Worm (Caenorhabditis elegans) whole organism, L2 larva: ENCODE results near the gene lido-8.
A peak's percentile ranks its signal among the peaks of the same experiment; 100 is the strongest.

Experiments used
- C34F6.9 ChIP-seq: fragments of 150-350 bp; optimal IDR thresholded peaks from 2 replicates; lab custom pipeline; 2014; ENCODE audit warnings: missing biosample characterization, missing genetic modification characterization
- F13H6.1 ChIP-seq: sonication (generic microtip); optimal IDR thresholded peaks from 2 replicates; lab custom pipeline; 2016; ENCODE audit warnings: missing genetic modification characterization, missing compliant biosample characterization
- Y55F3AM.14 ChIP-seq: fragments of 200-800 bp; sonication (Bioruptor generic); optimal IDR thresholded peaks from 2 replicates; lab custom pipeline; 2018; ENCODE audit warnings: mild to moderate bottlenecking, missing genetic modification characterization, missing compliant biosample characterization
- aly-2 ChIP-seq: fragments of 150-350 bp; optimal IDR thresholded peaks from 2 replicates; lab custom pipeline; 2014; ENCODE audit warnings: missing biosample characterization, missing genetic modification characterization
- ama-1 ChIP-seq: fragments of 150-350 bp; optimal IDR thresholded peaks from 2 replicates; lab custom pipeline; 2018; ENCODE audit warnings: inconsistent platforms
- blmp-1 ChIP-seq: sonication (generic microtip); optimal IDR thresholded peaks from 2 replicates; lab custom pipeline; 2017; ENCODE audit warnings: missing genetic modification characterization, mild to moderate bottlenecking, missing compliant biosample characterization, antibody characterized with exemption, moderate library complexity; ENCODE audit not compliant: insufficient read depth
- ceh-16 ChIP-seq: fragments of 150-350 bp; optimal IDR thresholded peaks from 2 replicates; lab custom pipeline; 2014; ENCODE audit warnings: missing biosample characterization, missing genetic modification characterization
- crh-2 ChIP-seq: sonication (generic microtip); optimal IDR thresholded peaks from 2 replicates; lab custom pipeline; 2017; ENCODE audit warnings: missing biosample characterization, missing genetic modification characterization
- dmd-4 ChIP-seq: sonication (generic microtip); optimal IDR thresholded peaks from 2 replicates; lab custom pipeline; 2017; ENCODE audit warnings: missing biosample characterization, missing genetic modification characterization
- egl-27 ChIP-seq: sonication (generic microtip); optimal IDR thresholded peaks from 3 replicates; lab custom pipeline; 2017; ENCODE audit warnings: missing biosample characterization, missing genetic modification reagents, missing genetic modification characterization
- elt-1 ChIP-seq: fragments of 150-350 bp; optimal IDR thresholded peaks from 2 replicates; lab custom pipeline; 2014; ENCODE audit warnings: missing biosample characterization, missing genetic modification characterization
- elt-3 ChIP-seq: sonication (generic microtip); optimal IDR thresholded peaks from 2 replicates; lab custom pipeline; 2017; ENCODE audit warnings: missing biosample characterization, missing genetic modification characterization
- fos-1 ChIP-seq: fragments of 150-350 bp; optimal IDR thresholded peaks from 2 replicates; lab custom pipeline; 2014; ENCODE audit warnings: missing biosample characterization, missing genetic modification characterization
- gmeb-1 ChIP-seq: fragments of 150-350 bp; optimal IDR thresholded peaks from 2 replicates; lab custom pipeline; 2014; ENCODE audit warnings: missing biosample characterization, missing genetic modification characterization
- lin-11 ChIP-seq: fragments of 150-350 bp; sonication (generic microtip); optimal IDR thresholded peaks from 2 replicates; lab custom pipeline; 2014; ENCODE audit warnings: missing biosample characterization, missing genetic modification characterization, inconsistent platforms, mixed read lengths
- lin-13 ChIP-seq: fragments of 150-350 bp; optimal IDR thresholded peaks from 2 replicates; lab custom pipeline; 2014; ENCODE audit warnings: missing biosample characterization, missing genetic modification reagents, missing genetic modification characterization
- lsy-2 ChIP-seq, 2 experiments: fragments of 150-350 bp in 1 of 2; sonication (generic microtip) in 1 of 2; optimal IDR thresholded peaks; 2 replicates each; lab custom pipeline; 2014 to 2017; ENCODE audit warnings: missing biosample characterization in 2 of 2, missing genetic modification characterization in 2 of 2
- mab-5 ChIP-seq: fragments of 150-350 bp; optimal IDR thresholded peaks from 2 replicates; lab custom pipeline; 2014; ENCODE audit warnings: missing biosample characterization, missing genetic modification characterization
- mdl-1 ChIP-seq, 2 experiments: fragments of 150-350 bp in 1 of 2; sonication (generic microtip) in 1 of 2; optimal IDR thresholded peaks; 2 replicates each; lab custom pipeline; 2017; ENCODE audit warnings: missing biosample characterization in 2 of 2, missing genetic modification characterization in 2 of 2
- nhr-10 ChIP-seq: sonication (generic microtip); optimal IDR thresholded peaks from 2 replicates; lab custom pipeline; 2017; ENCODE audit warnings: missing biosample characterization, missing genetic modification characterization
- nhr-12 ChIP-seq: fragments of 150-350 bp; optimal IDR thresholded peaks from 2 replicates; lab custom pipeline; 2014; ENCODE audit warnings: missing biosample characterization, missing genetic modification characterization
- nhr-129 ChIP-seq: fragments of 150-350 bp; optimal IDR thresholded peaks from 2 replicates; lab custom pipeline; 2014; ENCODE audit warnings: missing biosample characterization, missing genetic modification characterization
- nhr-23 ChIP-seq: fragments of 150-350 bp; optimal IDR thresholded peaks from 2 replicates; lab custom pipeline; 2014; ENCODE audit warnings: missing biosample characterization, missing genetic modification reagents, missing genetic modification characterization
- nhr-237 ChIP-seq: fragments of 150-350 bp; optimal IDR thresholded peaks from 2 replicates; lab custom pipeline; 2014; ENCODE audit warnings: missing biosample characterization, missing genetic modification characterization
- nhr-25 ChIP-seq: fragments of 150-350 bp; sonication (generic microtip); optimal IDR thresholded peaks from 3 replicates; lab custom pipeline; 2014; ENCODE audit warnings: missing biosample characterization, missing genetic modification characterization
- nhr-6 ChIP-seq: fragments of 150-350 bp; optimal IDR thresholded peaks from 2 replicates; lab custom pipeline; 2014; ENCODE audit warnings: missing biosample characterization, missing genetic modification characterization
- sma-3 ChIP-seq: sonication (generic microtip); optimal IDR thresholded peaks from 2 replicates; lab custom pipeline; 2016; ENCODE audit warnings: missing genetic modification reagents, missing genetic modification characterization, missing compliant biosample characterization
- sma-9 ChIP-seq, 2 experiments: fragments of 150-350 bp in 1 of 2; sonication (generic microtip) in 1 of 2; optimal IDR thresholded peaks; 2 replicates each; lab custom pipeline; 2014 to 2016; ENCODE audit warnings: missing genetic modification characterization in 2 of 2, mild to moderate bottlenecking in 1 of 2, missing biosample characterization in 1 of 2, missing compliant biosample characterization in 1 of 2, missing genetic modification reagents in 1 of 2, moderate library complexity in 1 of 2
- snpc-4 ChIP-seq: fragments of 150-350 bp; optimal IDR thresholded peaks from 2 replicates; lab custom pipeline; 2014; ENCODE audit warnings: missing biosample characterization, missing genetic modification characterization
- unc-55 ChIP-seq: fragments of 150-350 bp; sonication (generic microtip); optimal IDR thresholded peaks from 3 replicates; lab custom pipeline; 2014; ENCODE audit warnings: missing biosample characterization, missing genetic modification reagents, missing genetic modification characterization
- zag-1 ChIP-seq: fragments of 150-350 bp; optimal IDR thresholded peaks from 2 replicates; lab custom pipeline; 2014; ENCODE audit warnings: missing biosample characterization, missing genetic modification characterization
- ztf-1 ChIP-seq: fragments of 200-800 bp; sonication (Bioruptor generic); conservative IDR thresholded peaks from 2 replicates; pipeline ENCODE4 v1.3.6; 2022; ENCODE audit warnings: missing genetic modification characterization, missing compliant biosample characterization
- ztf-4 ChIP-seq: fragments of 150-350 bp; optimal IDR thresholded peaks from 2 replicates; lab custom pipeline; 2014; ENCODE audit warnings: missing biosample characterization, missing genetic modification characterization

The lido-8 gene

DNA sequence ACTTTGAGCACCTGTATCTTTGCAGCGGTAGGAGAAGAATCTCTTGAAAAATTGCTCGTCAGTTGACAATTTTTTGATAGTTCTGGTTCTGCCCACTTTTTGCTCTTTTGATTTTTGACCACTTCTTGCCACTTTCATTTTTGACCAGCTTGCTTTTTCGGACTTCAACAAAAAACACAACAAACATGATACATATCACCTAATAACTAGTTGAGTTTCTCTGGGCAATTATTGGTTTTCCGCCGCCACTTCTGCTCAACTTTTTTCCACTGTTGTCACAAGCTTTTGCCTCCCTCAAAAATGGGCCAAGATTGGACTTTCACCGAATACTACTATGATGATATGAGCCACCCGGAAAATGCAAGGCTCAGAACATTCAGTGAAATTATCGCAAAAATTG lies 38.5 kb upstream of the lido-8 start, which contains the start of gene srw-60:
srw-60 (plus strand) TSS at position 301 of the 400 bp plus-strand sequence.
- no peak for TF ChIP-seq dmd-4 (tag; lab: Kevin White, UChicago)
- TF ChIP-seq crh-2 (tag; lab: Kevin White, UChicago): no peak
- TF ChIP-seq nhr-6 (tag; lab: Kevin White, UChicago): no peak
- no peak for TF ChIP-seq lin-11
- no peak for TF ChIP-seq nhr-25 (tag; lab: Kevin White, UChicago)
- TF ChIP-seq Y55F3AM.14 (GFP tag; lab: Kevin White, UChicago): no peak
- TF ChIP-seq lin-13 (GFP tag; lab: Kevin White, UChicago): no peak
- TF ChIP-seq zag-1 (tag; lab: Kevin White, UChicago): no peak

DNA sequence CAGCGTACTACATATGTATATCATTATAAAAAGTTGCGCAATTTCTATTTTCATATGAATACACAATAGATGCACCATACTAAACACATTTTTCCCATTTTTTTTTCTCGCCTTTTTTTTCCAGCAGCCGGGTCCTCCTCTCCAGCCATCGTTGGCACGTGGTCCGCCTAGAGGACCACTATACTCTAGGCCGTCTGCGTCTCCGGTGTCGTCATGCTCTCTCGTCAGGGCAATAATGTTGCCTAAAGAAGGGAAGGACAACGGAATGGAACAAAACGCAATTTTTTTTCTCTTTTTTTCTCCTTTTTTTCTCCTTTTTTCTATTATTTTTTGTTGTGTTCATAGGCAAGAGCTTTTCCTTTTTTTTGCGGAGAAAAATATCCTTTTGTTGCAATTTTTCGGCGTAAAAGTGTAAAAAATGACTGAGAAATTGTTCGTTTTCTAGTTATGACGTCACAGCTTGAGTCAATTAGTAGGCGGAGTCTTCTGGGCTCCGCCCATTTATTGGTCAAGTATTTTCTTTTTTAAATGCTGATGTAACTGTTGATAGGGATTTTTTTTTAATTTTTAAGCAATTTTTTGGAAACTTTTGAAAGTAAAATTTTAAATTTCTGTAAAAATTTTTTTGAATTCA lies 34.2 kb upstream of the lido-8 start:
- peak; percentile 57 for TF ChIP-seq F13H6.1 (tag; lab: Kevin White, UChicago)
- TF ChIP-seq mdl-1 (tag; optimal IDR thresholded peaks at IDR 0.05; lab: Kevin White, UChicago): peak; percentile 97 to 98
- peak; percentile 81 for TF ChIP-seq zag-1 (tag; lab: Kevin White, UChicago)
- no peak for TF ChIP-seq elt-3 (tag; lab: Kevin White, UChicago)
- TF ChIP-seq crh-2 (tag; lab: Kevin White, UChicago): peak; percentile 40
- TF ChIP-seq mab-5 (tag; lab: Kevin White, UChicago): peak; percentile 31
- peak; percentile 46 for TF ChIP-seq Y55F3AM.14 (GFP tag; lab: Kevin White, UChicago)
- TF ChIP-seq sma-9 (GFP tag; optimal IDR thresholded peaks at IDR 0.05; lab: Kevin White, UChicago): peak; percentile 79
- no peak for TF ChIP-seq sma-9 (tag; optimal IDR thresholded peaks at IDR 0.05; lab: Kevin White, UChicago)
- TF ChIP-seq nhr-25 (tag; lab: Kevin White, UChicago): no peak
- TF ChIP-seq egl-27 (tag; lab: Kevin White, UChicago): no peak
- no peak for TF ChIP-seq dmd-4 (tag; lab: Kevin White, UChicago)
- TF ChIP-seq lin-11: peak; percentile 7
- TF ChIP-seq unc-55 (GFP tag; lab: Kevin White, UChicago): peak; percentile 47
- peak; percentile 41 for TF ChIP-seq C34F6.9 (tag; lab: Kevin White, UChicago)

DNA sequence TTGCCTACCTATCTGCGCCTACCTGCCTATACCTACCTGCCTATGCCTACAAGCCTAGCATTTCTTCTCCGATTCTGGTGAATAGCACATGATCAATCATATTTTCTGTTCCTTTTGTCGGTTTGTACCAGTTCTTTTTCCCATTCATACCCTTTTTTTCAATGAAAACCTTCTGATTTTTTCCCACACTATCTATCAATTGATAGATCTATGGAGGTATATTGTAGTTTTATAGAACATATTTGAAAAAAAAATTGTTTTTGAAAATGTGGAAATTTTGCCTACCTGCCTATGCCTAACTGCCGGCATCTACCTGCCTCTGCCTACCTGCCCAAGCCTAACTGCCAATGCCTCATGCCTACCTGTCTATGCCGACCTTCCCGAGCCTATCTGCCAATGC lies 33.2 kb upstream of the lido-8 start:
- no peak for TF ChIP-seq lin-11
- TF ChIP-seq C34F6.9 (tag; lab: Kevin White, UChicago): no peak
- no peak for TF ChIP-seq nhr-129
- TF ChIP-seq ceh-16 (tag; lab: Kevin White, UChicago): no peak
- no peak for TF ChIP-seq blmp-1 (tag; lab: Kevin White, UChicago)
- no peak for TF ChIP-seq sma-3
- no peak for TF ChIP-seq nhr-12 (tag; lab: Kevin White, UChicago)
- TF ChIP-seq nhr-10: no peak

DNA sequence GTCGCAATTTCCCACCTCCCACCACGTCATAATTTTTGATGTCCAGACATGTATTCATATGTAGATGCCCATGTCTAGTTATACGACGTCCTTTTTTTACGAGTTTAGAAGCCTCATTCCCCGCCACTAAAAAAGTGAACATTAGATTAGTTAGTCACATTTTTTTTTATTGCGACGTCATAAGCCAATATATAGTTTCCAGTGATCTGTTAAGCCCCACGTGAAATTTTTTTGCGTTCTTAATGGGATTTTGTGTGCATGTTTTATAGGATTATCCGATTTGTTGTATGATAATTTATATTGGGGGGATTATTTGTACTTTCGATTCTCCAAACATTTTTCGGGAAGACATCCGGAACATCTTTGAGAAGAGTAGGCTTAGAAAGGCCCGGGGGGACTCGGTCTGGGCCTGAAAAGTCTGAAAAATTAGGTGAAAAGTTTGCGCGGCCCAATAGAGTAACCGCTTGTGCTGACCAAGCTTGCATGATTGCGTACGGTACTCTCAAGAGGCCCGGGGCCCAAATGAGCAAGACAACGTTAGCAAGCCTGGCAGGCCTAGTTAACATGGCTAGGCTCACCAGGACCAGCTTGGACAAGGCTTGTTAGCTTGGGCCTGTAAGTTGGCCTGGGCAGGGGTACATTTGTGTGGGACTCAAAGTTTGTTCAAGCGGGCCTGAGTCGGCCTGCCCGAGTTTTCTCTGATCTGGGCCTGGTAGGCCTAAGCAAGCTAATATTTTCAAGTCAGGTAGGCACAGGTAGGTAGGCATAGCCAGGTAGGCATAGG lies 31.4 kb upstream of the lido-8 start:
- TF ChIP-seq gmeb-1 (no peak), aly-2 (no peak), lsy-2 (tag; optimal IDR thresholded peaks at IDR 0.05; lab: Kevin White, UChicago) (no peak)

ce11 chrII:2966350-2966749 lies 30.5 kb upstream of the lido-8 start:
- no peak for TF ChIP-seq ztf-1 (GFP tag; lab: Robert Waterston, UW)
- TF ChIP-seq snpc-4: no peak
- TF ChIP-seq egl-27 (tag; lab: Kevin White, UChicago): no peak
- no peak for TF ChIP-seq fos-1
- no peak for TF ChIP-seq ama-1 (lab: Kevin White, UChicago)
- TF ChIP-seq nhr-237 (tag; lab: Kevin White, UChicago): no peak
- no peak for TF ChIP-seq lin-13 (GFP tag; lab: Kevin White, UChicago)
- no peak for TF ChIP-seq zag-1 (tag; lab: Kevin White, UChicago)
- TF ChIP-seq elt-1: no peak
- no peak for TF ChIP-seq nhr-25 (tag; lab: Kevin White, UChicago)
- no peak for TF ChIP-seq crh-2 (tag; lab: Kevin White, UChicago)
- TF ChIP-seq dmd-4 (tag; lab: Kevin White, UChicago): no peak
- no peak for TF ChIP-seq nhr-10
- TF ChIP-seq nhr-129: no peak
- no peak for TF ChIP-seq nhr-6 (tag; lab: Kevin White, UChicago)
- no peak for TF ChIP-seq unc-55 (GFP tag; lab: Kevin White, UChicago)
- no peak for TF ChIP-seq ceh-16 (tag; lab: Kevin White, UChicago)
- no peak for TF ChIP-seq nhr-23 (tag; lab: Kevin White, UChicago)
- no peak for TF ChIP-seq ztf-4 (tag; lab: Kevin White, UChicago)
- TF ChIP-seq, all 48 proteins: peak for 0
